Fruit fly (Drosophila melanogaster): Measurements from ENCODE around the gene CG13775.
A peak's percentile ranks its signal among the peaks of the same experiment; 100 is the strongest.

CG13775 gene

dm6 chr2L:6950096-6950495 is 6.7 kb downstream of the CG13775 start, which contains the start of the genes Gas41 and SA1 (continued):
- TF ChIP-seq CG4707 (GFP tag; optimal IDR thresholded peaks at IDR 0.05) (peak; percentile 52), CG33213 (GFP tag; optimal IDR thresholded peaks at IDR 0.05) (peak; percentile 38), D (optimal IDR thresholded peaks at IDR 0.05) (no peak), D (GFP tag; optimal IDR thresholded peaks at IDR 0.05) (peak; percentile 38), CrebB (tag; optimal IDR thresholded peaks at IDR 0.05) (peak; percentile 79), CG14441 (GFP tag; IDR thresholded peaks at IDR 0.05) (peak; percentile 91), HHEX (GFP tag; optimal IDR thresholded peaks at IDR 0.05) (peak; percentile 74), vfl (GFP tag; optimal IDR thresholded peaks at IDR 0.05) (peak; percentile 72), CG4820 (GFP tag; optimal IDR thresholded peaks at IDR 0.05) (no peak), Neu2 (GFP tag; optimal IDR thresholded peaks at IDR 0.05; ENCODE audit: borderline replicate concordance) (no peak), unc-4 (GFP tag; IDR thresholded peaks at IDR 0.05; ENCODE audit: partially characterized antibody) (peak; percentile 86), Fer2 (tag; optimal IDR thresholded peaks at IDR 0.05) (peak; percentile 90), CG32772 (GFP tag; IDR thresholded peaks at IDR 0.05) (peak; percentile 94), toy (GFP tag; IDR thresholded peaks at IDR 0.05) (peak; percentile 76), dimm (GFP tag; IDR thresholded peaks at IDR 0.05) (peak; percentile 7; the same call in 1 of the 2 replicates), ham (GFP tag; IDR thresholded peaks at IDR 0.05) (peak; percentile 62; the same call in 1 of the 2 replicates), Nf-YC (tag; optimal IDR thresholded peaks at IDR 0.05) (no peak), CG4424 (GFP tag; optimal IDR thresholded peaks at IDR 0.05) (peak; percentile 89), CG12659 (GFP tag; optimal IDR thresholded peaks at IDR 0.05) (peak; percentile 90), CG9817 (tag; optimal IDR thresholded peaks at IDR 0.05) (peak; percentile 29), CHES-1-like (GFP tag; optimal IDR thresholded peaks at IDR 0.05) (peak; percentile 72), grau (tag; optimal IDR thresholded peaks at IDR 0.05) (peak; percentile 64), Fer3 (tag; optimal IDR thresholded peaks at IDR 0.05) (peak; percentile 92), CG12942 (GFP tag; optimal IDR thresholded peaks at IDR 0.05) (peak; percentile 72), pfk (GFP tag; optimal IDR thresholded peaks at IDR 0.05) (peak; percentile 3), ase (GFP tag; IDR thresholded peaks at IDR 0.05) (peak; percentile 81; the same call in 2 of the 3 replicates), sim (GFP tag; IDR thresholded peaks at IDR 0.05) (no peak), esg (GFP tag; conservative IDR thresholded peaks at IDR 0.05) (peak; percentile 93), CoRest (tag; optimal IDR thresholded peaks at IDR 0.05) (peak; percentile 76), CG1647 (GFP tag; optimal IDR thresholded peaks at IDR 0.05) (peak; percentile 10), CG12744 (GFP tag; optimal IDR thresholded peaks at IDR 0.05) (peak; percentile 22), bbx (GFP tag; IDR thresholded peaks at IDR 0.05; ENCODE audit: partially characterized antibody) (peak; percentile 62; the same call in 1 of the 2 replicates), Meics (GFP tag; optimal IDR thresholded peaks at IDR 0.05) (peak; percentile 86), Usf (GFP tag; optimal IDR thresholded peaks at IDR 0.05) (no peak), CG17829 (tag; optimal IDR thresholded peaks at IDR 0.05) (peak; percentile 97), CG17385 (GFP tag; optimal IDR thresholded peaks at IDR 0.05) (peak; percentile 99), CG15696 (tag; optimal IDR thresholded peaks at IDR 0.05) (peak; percentile 93), CG13775 (GFP tag; optimal IDR thresholded peaks at IDR 0.05) (peak; percentile 100), Lim3 (GFP tag; IDR thresholded peaks at IDR 0.05) (no peak), Bdp1 (GFP tag; optimal IDR thresholded peaks at IDR 0.05) (peak; percentile 11), CG2129 (GFP tag; IDR thresholded peaks at IDR 0.05; ENCODE audit: partially characterized antibody) (no peak), kay (GFP tag; optimal IDR thresholded peaks at IDR 0.05) (peak; percentile 67), tup (GFP tag; optimal IDR thresholded peaks at IDR 0.05) (no peak), inv (GFP tag; IDR thresholded peaks at IDR 0.05; ENCODE audit: partially characterized antibody) (peak; percentile 61; the same call in 1 of the 2 replicates), zen2 (GFP tag; IDR thresholded peaks at IDR 0.05; ENCODE audit: partially characterized antibody) (peak; percentile 67; the same call in 1 of the 3 replicates), CG8765 (GFP tag; IDR thresholded peaks at IDR 0.05) (peak; percentile 67), CG2199 (GFP tag; IDR thresholded peaks at IDR 0.05) (peak; percentile 69; the same call in 2 of the 3 replicates), pan (optimal IDR thresholded peaks at IDR 0.05) (no peak), pan (GFP tag; optimal IDR thresholded peaks at IDR 0.05 in 1 of 2, IDR thresholded peaks at IDR 0.05 in 1 of 2) (peak in 1 of 2 experiments; percentile 92), CG3838 (GFP tag; optimal IDR thresholded peaks at IDR 0.05) (no peak)

Measured in whole organism, embryonic.